Fruit fly (Drosophila melanogaster): Measurements from ENCODE around the gene Flacc.

dm6 chrX:18926372-18927200 is 33.1 kb upstream of the Flacc start:
- no peak for TF ChIP-seq Myb (GFP tag; optimal IDR thresholded peaks at IDR 0.05)
- no peak for TF ChIP-seq Nf-YA (GFP tag; IDR thresholded peaks at IDR 0.05)
- no peak for TF ChIP-seq Dad (GFP tag; optimal IDR thresholded peaks at IDR 0.05)
- no peak for TF ChIP-seq ase (GFP tag; IDR thresholded peaks at IDR 0.05)
